Worm (Caenorhabditis elegans): ENCODE results near the gene K12B6.9.

DNA sequence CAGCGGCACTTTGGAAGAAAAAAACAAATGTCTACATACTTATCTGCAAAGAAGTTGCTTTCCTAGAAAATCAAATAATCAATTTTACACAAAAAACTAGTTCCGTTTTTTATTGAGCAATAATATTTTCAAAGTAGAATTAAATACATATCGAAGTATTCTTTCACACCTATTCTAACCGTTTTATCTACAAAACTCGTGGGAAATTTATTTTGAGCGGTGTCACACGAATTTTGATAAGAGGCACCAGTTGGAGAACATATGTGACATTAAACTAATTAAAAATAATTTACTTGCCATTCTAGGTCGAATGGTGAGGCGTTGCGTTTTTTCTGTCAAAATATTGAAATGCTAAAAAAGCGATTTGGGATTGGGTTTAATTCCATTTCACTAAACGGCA is 23.5 kb downstream of the K12B6.9 start:
- TF ChIP-seq unc-130 (GFP tag; optimal IDR thresholded peaks at IDR 0.05): no peak
- no peak for TF ChIP-seq lin-35 (GFP tag; optimal IDR thresholded peaks at IDR 0.05)
- TF ChIP-seq F23B12.7 (tag; optimal IDR thresholded peaks at IDR 0.05; ENCODE audit: insufficient read depth): no peak
